Worm (Caenorhabditis elegans) whole organism, L1 larva: ENCODE data around the gene nimk-1.
A peak's percentile ranks its signal among the peaks of the same experiment; 100 is the strongest.

Source experiments
- C04F5.9 ChIP-seq: sonication (generic microtip); optimal IDR thresholded peaks from 2 replicates; lab custom pipeline; 2016; ENCODE audit warnings: missing genetic modification characterization, missing compliant biosample characterization
- alr-1 ChIP-seq: fragments of 200-800 bp; sonication (Bioruptor generic); optimal IDR thresholded peaks from 2 replicates; lab custom pipeline; 2018; ENCODE audit warnings: borderline replicate concordance, mild to moderate bottlenecking, missing genetic modification characterization, missing compliant biosample characterization
- ama-1 ChIP-seq: fragments of 150-350 bp; optimal IDR thresholded peaks from 2 replicates; lab custom pipeline; 2014
- ceh-63 ChIP-seq: fragments of 200-800 bp; sonication (Bioruptor generic); optimal IDR thresholded peaks from 2 replicates; lab custom pipeline; 2018; ENCODE audit warnings: mild to moderate bottlenecking, missing genetic modification characterization, missing compliant biosample characterization
- ceh-8 ChIP-seq: fragments of 200-800 bp; sonication (Bioruptor generic); optimal IDR thresholded peaks from 2 replicates; lab custom pipeline; 2018; ENCODE audit warnings: mild to moderate bottlenecking, missing genetic modification characterization, moderate library complexity, missing compliant biosample characterization
- ces-1 ChIP-seq: fragments of 150-350 bp; optimal IDR thresholded peaks from 2 replicates; lab custom pipeline; 2014; ENCODE audit warnings: missing biosample characterization, missing genetic modification reagents, missing genetic modification characterization
- dpl-1 ChIP-seq, 3 experiments: fragments of 150-350 bp in 2 of 3; sonication (generic microtip) in 1 of 3; optimal IDR thresholded peaks; 2 replicates each; lab custom pipeline; 2014 to 2017; ENCODE audit warnings: missing biosample characterization in 3 of 3, missing genetic modification characterization in 3 of 3, missing genetic modification reagents in 3 of 3
- dsc-1 ChIP-seq: sonication (generic microtip); optimal IDR thresholded peaks from 2 replicates; lab custom pipeline; 2016; ENCODE audit warnings: mild to moderate bottlenecking, missing genetic modification characterization, missing compliant biosample characterization
- efl-1 ChIP-seq, 4 experiments: fragments of 150-350 bp; optimal IDR thresholded peaks in 3 of 4; peaks in 1 of 4; 1 replicate in 1 of 4; 2 replicates in 3 of 4; lab custom pipeline; 2014; ENCODE audit warnings: missing biosample characterization in 2 of 4, missing genetic modification characterization in 2 of 4, missing genetic modification reagents in 2 of 4
- efl-3 ChIP-seq: fragments of 200-800 bp; sonication (Bioruptor generic); optimal IDR thresholded peaks from 2 replicates; lab custom pipeline; 2018; ENCODE audit warnings: mild to moderate bottlenecking, missing genetic modification characterization, missing compliant biosample characterization
- egl-13 ChIP-seq: sonication (generic microtip); optimal IDR thresholded peaks from 2 replicates; lab custom pipeline; 2016; ENCODE audit warnings: missing genotype, missing genetic modification reagents, missing genetic modification characterization, missing compliant biosample characterization
- egl-27 ChIP-seq, 2 experiments: fragments of 150-350 bp in 1 of 2; sonication (generic microtip); optimal IDR thresholded peaks; 3 replicates each; lab custom pipeline; 2017 to 2018; ENCODE audit warnings: missing biosample characterization in 2 of 2, missing genetic modification characterization in 2 of 2, missing genetic modification reagents in 2 of 2
- elt-3 ChIP-seq, 6 experiments: fragments of 150-350 bp in 1 of 6; sonication (generic microtip); optimal IDR thresholded peaks; 2 replicates each; lab custom pipeline; 2017 to 2018; ENCODE audit warnings: missing biosample characterization in 6 of 6, missing genetic modification characterization in 6 of 6, inconsistent platforms in 1 of 6
- fkh-8 ChIP-seq: sonication (generic microtip); optimal IDR thresholded peaks from 2 replicates; lab custom pipeline; 2016; ENCODE audit warnings: mild to moderate bottlenecking, missing genetic modification characterization, missing compliant biosample characterization
- fos-1 ChIP-seq: fragments of 150-350 bp; optimal IDR thresholded peaks from 2 replicates; lab custom pipeline; 2014; ENCODE audit warnings: missing biosample characterization, missing genetic modification characterization
- grh-1 ChIP-seq: fragments of 200-800 bp; sonication (Bioruptor generic); IDR thresholded peaks from 2 replicates; pipeline ENCODE4 v1.3.6; 2022; ENCODE audit warnings: missing genetic modification reagents, missing genetic modification characterization, missing compliant biosample characterization
- hlh-4 ChIP-seq: sonication (generic microtip); optimal IDR thresholded peaks from 2 replicates; lab custom pipeline; 2016; ENCODE audit warnings: mild to moderate bottlenecking, missing genetic modification characterization, missing compliant biosample characterization
- lin-14 ChIP-seq: fragments of 200-800 bp; sonication (Bioruptor generic); optimal IDR thresholded peaks from 2 replicates; lab custom pipeline; 2018; ENCODE audit warnings: mild to moderate bottlenecking, missing genetic modification characterization, moderate library complexity, missing compliant biosample characterization
- lsy-2 ChIP-seq, 2 experiments: fragments of 150-350 bp; optimal IDR thresholded peaks; 2 replicates each; lab custom pipeline; 2014; ENCODE audit warnings: missing biosample characterization in 2 of 2, missing genetic modification characterization in 2 of 2
- mef-2 ChIP-seq: fragments of 150-350 bp; optimal IDR thresholded peaks from 2 replicates; lab custom pipeline; 2014; ENCODE audit warnings: missing biosample characterization, missing genetic modification characterization
- nhr-19 ChIP-seq: fragments of 200-800 bp; sonication (Bioruptor generic); conservative IDR thresholded peaks from 2 replicates; pipeline ENCODE4 v1.3.6; 2022; ENCODE audit warnings: missing genetic modification characterization, missing compliant biosample characterization
- nhr-20 ChIP-seq: sonication (generic microtip); optimal IDR thresholded peaks from 2 replicates; lab custom pipeline; 2016; ENCODE audit warnings: mild to moderate bottlenecking, missing genetic modification characterization, missing compliant biosample characterization
- nhr-77 ChIP-seq: fragments of 150-350 bp; optimal IDR thresholded peaks from 2 replicates; lab custom pipeline; 2014; ENCODE audit warnings: missing biosample characterization, missing genetic modification characterization
- pax-3 ChIP-seq: fragments of 200-800 bp; sonication (Bioruptor generic); optimal IDR thresholded peaks from 2 replicates; lab custom pipeline; 2018; ENCODE audit warnings: mild to moderate bottlenecking, missing genetic modification characterization, moderate library complexity, missing compliant biosample characterization
- pqm-1 ChIP-seq: sonication (generic microtip); optimal IDR thresholded peaks from 3 replicates; lab custom pipeline; 2017; ENCODE audit warnings: missing biosample characterization, missing genetic modification characterization
- snpc-4 ChIP-seq: fragments of 150-350 bp; optimal IDR thresholded peaks from 2 replicates; lab custom pipeline; 2014; ENCODE audit warnings: missing biosample characterization, missing genetic modification characterization
- sox-4 ChIP-seq: sonication (generic microtip); optimal IDR thresholded peaks from 2 replicates; lab custom pipeline; 2016; ENCODE audit warnings: missing genetic modification characterization, missing compliant biosample characterization
- sup-37 ChIP-seq: fragments of 200-800 bp; sonication (Bioruptor generic); optimal IDR thresholded peaks from 2 replicates; lab custom pipeline; 2018; ENCODE audit warnings: mild to moderate bottlenecking, missing genetic modification characterization, missing compliant biosample characterization
- tbx-2 ChIP-seq: sonication (generic microtip); optimal IDR thresholded peaks from 2 replicates; lab custom pipeline; 2016; ENCODE audit warnings: missing genetic modification characterization, missing compliant biosample characterization
- xbp-1 ChIP-seq: sonication (generic microtip); optimal IDR thresholded peaks from 2 replicates; lab custom pipeline; 2016; ENCODE audit warnings: missing genetic modification characterization, missing compliant biosample characterization
- zag-1 ChIP-seq: fragments of 150-350 bp; optimal IDR thresholded peaks from 2 replicates; lab custom pipeline; 2014; ENCODE audit warnings: missing biosample characterization, missing genetic modification characterization
- ztf-11 ChIP-seq, 2 experiments: sonication (generic microtip); optimal IDR thresholded peaks; 2 replicates each; lab custom pipeline; 2016 to 2017; ENCODE audit warnings: missing genetic modification characterization in 2 of 2, missing biosample characterization in 1 of 2, missing compliant biosample characterization in 1 of 2
- ztf-4 ChIP-seq: fragments of 150-350 bp; optimal IDR thresholded peaks from 2 replicates; lab custom pipeline; 2014; ENCODE audit warnings: missing biosample characterization, missing genetic modification characterization

nimk-1 gene

DNA sequence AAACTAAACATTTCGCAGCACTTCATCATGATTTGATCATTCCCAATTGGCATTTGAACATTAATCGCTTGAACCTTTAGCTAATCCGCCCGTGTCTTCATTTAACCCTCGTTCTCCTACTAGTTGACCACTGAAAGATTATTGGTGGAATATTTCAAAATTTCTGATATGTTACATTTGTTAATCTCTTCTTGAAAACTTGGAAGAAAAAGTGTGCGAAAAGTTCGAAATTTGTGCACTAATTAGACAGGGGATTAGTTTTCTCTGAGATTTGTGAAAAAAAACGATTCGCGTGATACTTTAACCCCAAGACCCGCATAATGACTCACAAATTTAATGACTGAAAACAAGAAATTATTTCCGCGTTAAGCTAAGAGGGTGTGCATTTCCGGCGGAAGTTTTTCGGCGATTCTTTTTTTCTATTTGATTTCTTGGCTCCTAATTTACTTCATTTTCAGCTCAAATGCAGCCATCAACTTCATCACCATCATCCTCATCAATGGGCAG, at the start of gene nimk-1:
Gene nimk-1, plus strand, starts transcription at position 457 of the 507 bp plus-strand sequence.
- peak; percentile 64 for TF ChIP-seq dsc-1 (tag; lab: Kevin White, UChicago)
- TF ChIP-seq elt-3 (tag; optimal IDR thresholded peaks at IDR 0.05; lab: Kevin White, UChicago) = no peak
- TF ChIP-seq sup-37 (GFP tag; lab: Kevin White, UChicago) = no peak
- no peak for TF ChIP-seq ztf-11 (tag; optimal IDR thresholded peaks at IDR 0.05; lab: Kevin White, UChicago)
- TF ChIP-seq grh-1 = no peak
- TF ChIP-seq fos-1 (tag; lab: Kevin White, UChicago) = no peak
- TF ChIP-seq C04F5.9 (tag; lab: Kevin White, UChicago) = no peak

DNA sequence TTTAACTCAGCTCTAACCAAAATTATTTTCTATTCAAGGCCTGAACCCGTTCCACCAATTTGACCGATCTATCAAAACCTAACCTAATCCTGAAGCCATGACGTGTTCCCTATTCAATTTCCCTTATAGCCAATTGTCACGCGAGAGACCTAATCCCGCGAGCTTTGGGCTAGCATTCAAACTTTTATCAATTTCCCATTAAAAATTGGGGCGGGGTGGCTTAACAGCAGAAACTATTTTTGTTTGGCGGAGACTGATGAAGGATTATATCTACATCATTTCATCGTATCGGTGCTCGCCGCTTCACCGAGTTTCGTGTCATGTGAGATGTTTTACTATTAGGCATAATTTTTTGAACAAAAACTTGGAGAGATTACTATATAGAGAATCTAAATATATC, 46.7 kb upstream of the nimk-1 start:
- no peak for TF ChIP-seq egl-27 (tag; optimal IDR thresholded peaks at IDR 0.05; lab: Kevin White, UChicago)
- no peak for TF ChIP-seq hlh-4
- no peak for TF ChIP-seq lsy-2 (tag; optimal IDR thresholded peaks at IDR 0.05; lab: Kevin White, UChicago)
- no peak for TF ChIP-seq ces-1 (GFP tag; lab: Kevin White, UChicago)
- no peak for TF ChIP-seq alr-1 (tag; lab: Kevin White, UChicago)
- no peak for TF ChIP-seq mef-2 (tag; lab: Kevin White, UChicago)
- peak; percentile 60 for TF ChIP-seq pax-3
- TF ChIP-seq fkh-8 (tag; lab: Kevin White, UChicago) = peak; percentile 77
- TF ChIP-seq egl-13 = no peak
- TF ChIP-seq dsc-1 (tag; lab: Kevin White, UChicago) = peak; percentile 90
- TF ChIP-seq pqm-1 = no peak
- no peak for TF ChIP-seq lin-14
- TF ChIP-seq C04F5.9 (tag; lab: Kevin White, UChicago) = no peak
- no peak for TF ChIP-seq efl-3 (GFP tag; lab: Kevin White, UChicago)
- no peak for TF ChIP-seq snpc-4 (tag; lab: Kevin White, UChicago)
- TF ChIP-seq tbx-2 = no peak
- TF ChIP-seq ceh-63 (GFP tag; lab: Kevin White, UChicago) = no peak
- TF ChIP-seq dpl-1 (GFP tag; optimal IDR thresholded peaks at IDR 0.05; lab: Kevin White, UChicago) = no peak
- TF ChIP-seq ama-1 (lab: Kevin White, UChicago) = no peak
- no peak for TF ChIP-seq nhr-77 (tag; lab: Kevin White, UChicago)
- TF ChIP-seq sox-4 = peak; percentile 52

DNA sequence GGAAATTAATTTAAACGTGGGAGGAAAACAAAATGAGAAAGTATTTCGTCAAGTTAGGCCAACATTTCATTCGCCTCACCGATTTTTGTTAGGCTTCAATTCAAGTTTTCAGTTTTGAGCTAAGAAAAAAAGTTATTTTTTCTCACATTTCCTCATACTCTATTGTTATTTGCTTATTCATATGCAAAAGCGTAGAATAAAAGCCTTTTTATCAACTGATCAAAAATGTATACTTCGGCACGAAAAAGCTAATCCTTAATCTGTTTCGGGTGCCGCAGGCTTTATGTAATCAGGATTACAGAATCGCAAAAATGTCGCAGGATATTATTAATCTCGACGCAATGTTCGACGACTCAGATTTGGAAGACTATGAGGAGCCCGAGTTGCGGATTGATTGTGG, 45.6 kb upstream of the nimk-1 start, which contains the start of gene T21B4.15:
Gene T21B4.15, plus strand, starts transcription at position 301 of the 400 bp plus-strand sequence.
- TF ChIP-seq nhr-20 = no peak
- TF ChIP-seq ces-1 (GFP tag; lab: Kevin White, UChicago) = no peak
- no peak for TF ChIP-seq ama-1 (lab: Kevin White, UChicago)
- TF ChIP-seq dsc-1 (tag; lab: Kevin White, UChicago) = peak; percentile 53
- no peak for TF ChIP-seq ceh-8 (GFP tag; lab: Kevin White, UChicago)
- TF ChIP-seq sup-37 (GFP tag; lab: Kevin White, UChicago) = no peak
- peak; percentile 25 for TF ChIP-seq lin-14

DNA sequence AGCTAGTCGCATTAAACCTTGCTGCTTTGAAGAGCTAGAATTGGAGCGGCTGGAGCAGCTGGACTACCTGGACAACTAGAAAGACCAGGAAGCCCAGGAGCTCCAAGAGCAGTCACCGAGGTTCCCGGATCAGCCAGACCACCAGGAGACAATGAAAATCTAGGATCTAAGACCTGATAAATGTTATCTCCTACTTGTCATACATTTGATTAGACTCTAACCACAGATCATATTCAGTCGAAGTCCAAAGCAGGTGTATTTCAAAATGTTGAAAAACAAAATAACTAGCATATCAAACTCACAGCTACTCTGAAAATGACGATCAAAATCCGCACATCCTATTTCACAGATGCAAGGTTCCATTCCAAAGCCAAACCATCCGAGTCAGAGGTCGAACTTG, 43.6 kb upstream of the nimk-1 start, which contains the start of gene srz-6:
Gene srz-6, plus strand, starts transcription at position 301 of the 400 bp plus-strand sequence.
- no peak for TF ChIP-seq nhr-19
- TF ChIP-seq efl-1 (optimal IDR thresholded peaks at IDR 0.05; lab: Kevin White, UChicago) = no peak
- TF ChIP-seq efl-1 (GFP tag; optimal IDR thresholded peaks at IDR 0.05 in 1 of 2; lab: Kevin White, UChicago) = no peak
- TF ChIP-seq zag-1 (tag; lab: Kevin White, UChicago) = no peak
- no peak for TF ChIP-seq egl-13
- no peak for TF ChIP-seq nhr-77 (tag; lab: Kevin White, UChicago)

DNA sequence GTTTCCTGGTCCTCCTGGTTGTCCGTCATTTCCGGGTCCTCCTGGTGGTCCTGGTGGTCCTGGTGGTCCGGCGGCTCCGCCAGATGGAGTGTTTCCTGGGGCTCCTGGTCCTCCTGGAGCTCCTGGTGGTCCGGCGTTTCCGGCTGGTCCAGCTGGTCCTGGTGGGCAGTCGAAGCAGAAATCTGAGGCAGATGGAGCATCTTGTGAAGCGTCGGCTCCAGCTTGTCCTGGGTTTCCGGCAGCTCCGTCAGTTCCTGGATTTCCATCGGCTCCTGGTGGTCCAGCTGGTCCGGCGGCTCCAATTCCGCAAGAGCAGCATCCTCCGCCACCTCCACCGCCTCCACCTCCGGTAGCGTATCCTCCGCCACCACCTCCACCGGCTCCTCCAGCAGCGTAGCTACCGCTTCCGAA, 41.5 kb upstream of the nimk-1 start:
- no peak for TF ChIP-seq ztf-4 (tag; lab: Kevin White, UChicago)
- no peak for TF ChIP-seq xbp-1
- TF ChIP-seq mef-2 (tag; lab: Kevin White, UChicago) = no peak
- TF ChIP-seq ceh-8 (GFP tag; lab: Kevin White, UChicago) = peak; percentile 50
